Fruit fly (Drosophila melanogaster) whole organism, embryonic: Measurements from ENCODE around the gene Sf3b1.

Source experiments
- CG9609 ChIP-seq: fragments of 200-800 bp; sonication (Bioruptor generic); optimal IDR thresholded peaks from 3 replicates; lab custom pipeline; 2016; ENCODE audit warnings: missing biosample characterization, missing genetic modification characterization
- Sox100B ChIP-seq: fragments of 200-800 bp; sonication (Bioruptor generic); optimal IDR thresholded peaks from 3 replicates; lab custom pipeline; 2018; ENCODE audit warnings: missing biosample characterization, mild to moderate bottlenecking, missing genetic modification characterization
- Sox102F ChIP-seq: fragments of 200-800 bp; sonication (Bioruptor generic); optimal IDR thresholded peaks from 2 replicates; lab custom pipeline; 2018; ENCODE audit warnings: missing biosample characterization, mild to moderate bottlenecking, missing genetic modification characterization, moderate library complexity
- ase ChIP-seq: fragments of 200-800 bp; sonication (Bioruptor generic); IDR thresholded peaks from 3 replicates; pipeline ENCODE4 v1.3.6; 2022; ENCODE audit warnings: missing biosample characterization, missing genetic modification characterization
- br ChIP-seq: fragments of >200 bp; optimal IDR thresholded peaks from 2 replicates; lab custom pipeline; 2017
- emc ChIP-seq: fragments of 200-800 bp; sonication (Bioruptor generic); optimal IDR thresholded peaks from 2 replicates; lab custom pipeline; 2016; ENCODE audit warnings: missing biosample characterization, missing genetic modification characterization
- inv ChIP-seq: fragments of 200-800 bp; sonication (Bioruptor generic); IDR thresholded peaks from 2 replicates; pipeline ENCODE4 v1.3.6; 2022; ENCODE audit warnings: missing biosample characterization, missing genetic modification characterization; ENCODE audit not compliant: partially characterized antibody
- z ChIP-seq: fragments of 200-800 bp; sonication (Bioruptor generic); IDR thresholded peaks from 3 replicates; pipeline ENCODE4 v1.3.6; 2022; ENCODE audit warnings: missing biosample characterization, missing genetic modification characterization

dm6 chr2L:526924-527307 is 41.2 kb upstream of the Sf3b1 start:
- TF ChIP-seq inv (GFP tag; lab: Robert Waterston, UW) = no peak
- TF ChIP-seq br (lab: Kevin White, UChicago) = no peak
- TF ChIP-seq z (GFP tag; lab: Robert Waterston, UW) = no peak
- TF ChIP-seq ase = no peak
- no peak for TF ChIP-seq CG9609 (GFP tag; lab: Kevin White, UChicago)
- no peak for TF ChIP-seq Sox100B (GFP tag; lab: Kevin White, UChicago)
- peak; percentile 25 for TF ChIP-seq Sox102F (GFP tag; lab: Kevin White, UChicago)
- no peak for TF ChIP-seq emc (GFP tag; lab: Kevin White, UChicago)
